Fruit fly (Drosophila melanogaster) whole organism, wandering third instar larva: Measurements from ENCODE around the gene MED6.

Experiments used
- Abd-B ChIP-seq: fragments of >200 bp; optimal IDR thresholded peaks from 2 replicates; lab custom pipeline; 2017; ENCODE audit warnings: missing biosample characterization, missing genetic modification characterization
- CG32264 ChIP-seq: fragments of 200-800 bp; sonication (Bioruptor generic); optimal IDR thresholded peaks from 2 replicates; lab custom pipeline; 2016; ENCODE audit warnings: missing biosample characterization, missing genetic modification characterization
- CG9705 ChIP-seq: fragments of 200-800 bp; sonication (Bioruptor generic); optimal IDR thresholded peaks from 2 replicates; lab custom pipeline; 2018; ENCODE audit warnings: missing biosample characterization, mild to moderate bottlenecking, missing genetic modification characterization
- CrebA ChIP-seq: fragments of 200-800 bp; sonication (Bioruptor generic); optimal IDR thresholded peaks from 2 replicates; lab custom pipeline; 2016; ENCODE audit warnings: missing biosample characterization, mild to moderate bottlenecking, missing genetic modification characterization, borderline replicate concordance
- Dfd ChIP-seq: fragments of >200 bp; optimal IDR thresholded peaks from 2 replicates; lab custom pipeline; 2017; ENCODE audit warnings: missing biosample characterization, missing genetic modification characterization
- Dif ChIP-seq: fragments of 200-275, 200-300 bp; sonication (Bioruptor generic); optimal IDR thresholded peaks from 2 replicates; lab custom pipeline; 2018; ENCODE audit warnings: missing biosample characterization, missing genetic modification characterization; ENCODE audit not compliant: partially characterized antibody
- GATAd ChIP-seq: sonication (Bioruptor generic); optimal IDR thresholded peaks from 2 replicates; lab custom pipeline; 2016; ENCODE audit warnings: missing biosample characterization, missing genetic modification characterization
- HLH106 ChIP-seq: fragments of 200-800 bp; optimal IDR thresholded peaks from 3 replicates; lab custom pipeline; 2019; ENCODE audit warnings: missing biosample characterization, mild to moderate bottlenecking, missing genetic modification characterization, moderate library complexity
- Hnf4 ChIP-seq: fragments of 200-800 bp; sonication (Bioruptor generic); optimal IDR thresholded peaks from 2 replicates; lab custom pipeline; 2016; ENCODE audit warnings: missing biosample characterization, mild to moderate bottlenecking, missing genetic modification characterization
- Hr78 ChIP-seq: fragments of >200 bp; optimal IDR thresholded peaks from 2 replicates; lab custom pipeline; 2017; ENCODE audit warnings: missing biosample characterization, missing genetic modification characterization
- Hr83 ChIP-seq: fragments of 200-300 bp; sonication (Bioruptor generic); optimal IDR thresholded peaks from 2 replicates; lab custom pipeline; 2016; ENCODE audit warnings: missing biosample characterization, mild to moderate bottlenecking, missing genetic modification characterization, moderate library complexity; ENCODE audit not compliant: poor library complexity, severe bottlenecking
- Jra ChIP-seq: sonication (Bioruptor generic); optimal IDR thresholded peaks from 2 replicates; lab custom pipeline; 2016; ENCODE audit warnings: missing biosample characterization, missing genetic modification characterization
- Mio ChIP-seq: sonication (Bioruptor generic); optimal IDR thresholded peaks from 2 replicates; lab custom pipeline; 2016; ENCODE audit warnings: missing biosample characterization, missing genetic modification characterization
- Myc ChIP-seq: fragments of >200 bp; optimal IDR thresholded peaks from 2 replicates; lab custom pipeline; 2017
- N ChIP-seq: fragments of >200 bp; optimal IDR thresholded peaks from 2 replicates; lab custom pipeline; 2018; ENCODE audit warnings: missing biosample characterization, missing external identifiers, missing genetic modification characterization
- OdsH ChIP-seq: fragments of 200-800 bp; sonication (Bioruptor generic); optimal IDR thresholded peaks from 2 replicates; lab custom pipeline; 2016; ENCODE audit warnings: missing biosample characterization, mild to moderate bottlenecking, missing genetic modification characterization
- Rel ChIP-seq, 2 experiments: fragments of 200-800 bp; sonication (Bioruptor generic) in 1 of 2; optimal IDR thresholded peaks; 2 replicates in 1 of 2; 3 replicates in 1 of 2; lab custom pipeline; 2016 to 2019; ENCODE audit warnings: mild to moderate bottlenecking in 2 of 2, missing biosample characterization in 2 of 2, missing genetic modification characterization in 2 of 2, moderate library complexity in 1 of 2
- Sp1 ChIP-seq: fragments of 200-800 bp; sonication (Bioruptor generic); optimal IDR thresholded peaks from 3 replicates; lab custom pipeline; 2019; ENCODE audit warnings: missing biosample characterization, mild to moderate bottlenecking, missing genetic modification characterization, moderate library complexity
- Vsx2 ChIP-seq: fragments of 200-300, 225-300 bp; sonication (Bioruptor generic); optimal IDR thresholded peaks from 2 replicates; lab custom pipeline; 2018; ENCODE audit warnings: missing biosample characterization, missing genetic modification characterization; ENCODE audit not compliant: partially characterized antibody
- br ChIP-seq: fragments of 200-800 bp; sonication (Bioruptor generic); optimal IDR thresholded peaks from 2 replicates; lab custom pipeline; 2016; ENCODE audit warnings: missing biosample characterization, missing genetic modification characterization
- brk ChIP-seq: fragments of 200-800 bp; sonication (Bioruptor generic); optimal IDR thresholded peaks from 2 replicates; lab custom pipeline; 2016; ENCODE audit warnings: missing biosample characterization, mild to moderate bottlenecking, missing genetic modification characterization
- dl ChIP-seq, 2 experiments: fragments of 175-275, 200-275 bp in 1 of 2; fragments of 200-275 bp in 1 of 2; sonication (Bioruptor generic); optimal IDR thresholded peaks; lab custom pipeline; 2018; ENCODE audit warnings: mild to moderate bottlenecking in 2 of 2, missing biosample characterization in 2 of 2, missing genetic modification characterization in 2 of 2, moderate library complexity in 2 of 2; ENCODE audit not compliant: partially characterized antibody in 2 of 2, insufficient read depth in 1 of 2
- dmrt93B ChIP-seq: fragments of 200-800 bp; sonication (Bioruptor generic); optimal IDR thresholded peaks from 2 replicates; lab custom pipeline; 2018; ENCODE audit warnings: missing biosample characterization, mild to moderate bottlenecking, missing genetic modification characterization
- dsf ChIP-seq: sonication (Bioruptor generic); optimal IDR thresholded peaks from 2 replicates; lab custom pipeline; 2016; ENCODE audit warnings: missing biosample characterization, missing genetic modification characterization, borderline replicate concordance
- ey ChIP-seq: fragments of 200-800 bp; sonication (Bioruptor generic); optimal IDR thresholded peaks from 2 replicates; lab custom pipeline; 2016; ENCODE audit warnings: missing biosample characterization, missing genetic modification characterization
- foxo ChIP-seq, 2 experiments: fragments of 200-800 bp; sonication (Bioruptor generic); optimal IDR thresholded peaks; 2 replicates in 1 of 2; 3 replicates in 1 of 2; lab custom pipeline; 2016 to 2017; ENCODE audit warnings: missing biosample characterization in 2 of 2, missing genetic modification characterization in 2 of 2
- h ChIP-seq: fragments of 200-800 bp; sonication (Bioruptor generic); optimal IDR thresholded peaks from 3 replicates; lab custom pipeline; 2016; ENCODE audit warnings: missing biosample characterization, mild to moderate bottlenecking, missing genetic modification characterization
- jim ChIP-seq: fragments of 175-275, 200-325 bp; sonication (Bioruptor generic); optimal IDR thresholded peaks from 2 replicates; lab custom pipeline; 2016; ENCODE audit warnings: missing biosample characterization, mild to moderate bottlenecking, missing genetic modification characterization
- lola ChIP-seq: fragments of >200 bp; optimal IDR thresholded peaks from 2 replicates; lab custom pipeline; 2017; ENCODE audit warnings: missing biosample characterization, missing genetic modification characterization
- pan ChIP-seq: fragments of >200 bp; optimal IDR thresholded peaks from 2 replicates; lab custom pipeline; 2017
- psq ChIP-seq: fragments of 200-800 bp; sonication (Bioruptor generic); optimal IDR thresholded peaks from 3 replicates; lab custom pipeline; 2017; ENCODE audit warnings: missing biosample characterization, mild to moderate bottlenecking, missing genetic modification characterization, moderate library complexity
- rgr ChIP-seq: fragments of 200-800 bp; sonication (Bioruptor generic); optimal IDR thresholded peaks from 3 replicates; lab custom pipeline; 2016; ENCODE audit warnings: missing biosample characterization, mild to moderate bottlenecking, missing genetic modification characterization
- sage ChIP-seq: fragments of 200-800 bp; sonication (Bioruptor generic); optimal IDR thresholded peaks from 2 replicates; lab custom pipeline; 2016; ENCODE audit warnings: missing biosample characterization, mild to moderate bottlenecking, missing genetic modification characterization
- sv ChIP-seq: fragments of 200-800 bp; sonication (Bioruptor generic); optimal IDR thresholded peaks from 3 replicates; lab custom pipeline; 2016; ENCODE audit warnings: missing biosample characterization, missing genetic modification characterization
- usp ChIP-seq: fragments of >200 bp; optimal IDR thresholded peaks from 2 replicates; lab custom pipeline; 2017; ENCODE audit warnings: missing biosample characterization, missing genetic modification characterization
- woc ChIP-seq: sonication (Bioruptor generic); optimal IDR thresholded peaks from 2 replicates; lab custom pipeline; 2016; ENCODE audit warnings: missing biosample characterization, mild to moderate bottlenecking, missing genetic modification characterization

The MED6 gene

dm6 chr3R:9747875-9747899 lies 21.1 kb downstream of the MED6 start, which contains the start of gene PpD3:
PpD3 (plus strand) TSS chr3R:9747875.
- TF ChIP-seq dsf (GFP tag; lab: Kevin White, UChicago) (no peak), HLH106 (no peak), foxo (GFP tag; optimal IDR thresholded peaks at IDR 0.05; lab: Kevin White, UChicago) (no peak), rgr (GFP tag; lab: Kevin White, UChicago) (no peak), woc (no peak), Rel (GFP tag; optimal IDR thresholded peaks at IDR 0.05; lab: Kevin White, UChicago) (no peak), Rel (tag; optimal IDR thresholded peaks at IDR 0.05; lab: Kevin White, UChicago) (no peak), jim (GFP tag; lab: Kevin White, UChicago) (no peak), Hr83 (no peak), psq (GFP tag; lab: Kevin White, UChicago) (no peak), Sp1 (GFP tag; lab: Kevin White, UChicago) (no peak), lola (GFP tag; lab: Kevin White, UChicago) (no peak), dmrt93B (GFP tag; lab: Kevin White, UChicago) (no peak), CG32264 (GFP tag; lab: Kevin White, UChicago) (no peak), sv (GFP tag; lab: Kevin White, UChicago) (no peak), Hr78 (no peak)

DNA sequence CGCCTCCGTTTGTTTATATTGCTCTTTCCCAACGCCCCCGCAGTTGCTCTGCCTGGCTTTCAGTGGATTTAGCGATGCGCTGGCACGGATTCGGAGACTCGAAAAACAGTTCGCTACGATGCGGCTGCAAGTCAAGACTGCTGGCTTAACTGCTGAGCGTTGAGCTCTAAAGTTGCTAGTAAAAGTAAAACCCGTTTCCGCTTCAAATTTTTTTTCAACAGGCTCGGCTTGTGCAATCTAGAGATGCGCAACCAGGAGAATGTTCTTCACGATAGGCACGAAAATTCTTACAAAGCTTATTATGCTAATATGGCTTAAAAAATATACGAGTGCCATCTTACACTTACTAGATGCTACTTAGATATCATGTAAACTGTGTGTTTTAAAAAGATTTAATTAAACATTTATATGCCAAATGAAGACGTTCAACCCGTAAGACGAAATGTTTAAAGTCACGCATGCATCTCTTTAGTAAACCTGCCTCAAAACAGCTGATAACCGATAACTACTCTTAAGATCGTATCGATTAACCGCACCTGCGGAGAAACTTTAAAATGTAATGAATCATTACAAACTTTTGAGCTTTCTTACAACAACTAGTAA lies 21.4 kb downstream of the MED6 start, which contains the start of gene CG12948:
CG12948 (minus strand) TSS at position 473 of the 603 bp plus-strand sequence.
- TF ChIP-seq CG9705 (GFP tag; lab: Kevin White, UChicago) (peak; percentile 74), Hr83 (no peak), CrebA (GFP tag; lab: Kevin White, UChicago) (no peak), Dfd (GFP tag; lab: Kevin White, UChicago) (no peak), GATAd (GFP tag; lab: Kevin White, UChicago) (no peak), h (GFP tag; lab: Kevin White, UChicago) (no peak), br (GFP tag; lab: Kevin White, UChicago) (peak; percentile 80), psq (GFP tag; lab: Kevin White, UChicago) (peak; percentile 53), Dif (GFP tag; lab: Kevin White, UChicago) (peak; percentile 17), Rel (GFP tag; optimal IDR thresholded peaks at IDR 0.05; lab: Kevin White, UChicago) (no peak), Rel (tag; optimal IDR thresholded peaks at IDR 0.05; lab: Kevin White, UChicago) (peak; percentile 65), Vsx2 (no peak), Hnf4 (GFP tag; lab: Kevin White, UChicago) (no peak), brk (GFP tag; lab: Kevin White, UChicago) (no peak), Jra (no peak), HLH106 (peak; percentile 79), Mio (no peak), ey (GFP tag; lab: Kevin White, UChicago) (peak; percentile 51), sv (GFP tag; lab: Kevin White, UChicago) (peak; percentile 55), sage (no peak), foxo (GFP tag; optimal IDR thresholded peaks at IDR 0.05; lab: Kevin White, UChicago) (peak in 1 of 2 experiments; percentile 32), rgr (GFP tag; lab: Kevin White, UChicago) (peak; percentile 73), usp (GFP tag; lab: Kevin White, UChicago) (no peak), woc (peak; percentile 96), OdsH (GFP tag; lab: Kevin White, UChicago) (peak; percentile 55), Abd-B (GFP tag; lab: Kevin White, UChicago) (no peak), pan (lab: Kevin White, UChicago) (no peak), dsf (GFP tag; lab: Kevin White, UChicago) (peak; percentile 10), Sp1 (GFP tag; lab: Kevin White, UChicago) (peak; percentile 76), dl (GFP tag; optimal IDR thresholded peaks at IDR 0.05; lab: Kevin White, UChicago; ENCODE audit: insufficient read depth in 1 of 2, partially characterized antibody in 2 of 2) (no peak), Myc (lab: Kevin White, UChicago) (peak; percentile 50)

- TF ChIP-seq usp (GFP tag; lab: Kevin White, UChicago) (no peak), h (GFP tag; lab: Kevin White, UChicago) (no peak), pan (lab: Kevin White, UChicago) (no peak), dsf (GFP tag; lab: Kevin White, UChicago) (no peak), N (GFP tag; lab: Kevin White, UChicago) (no peak), rgr (GFP tag; lab: Kevin White, UChicago) (no peak), Hr78 (no peak), CG9705 (GFP tag; lab: Kevin White, UChicago) (no peak), Myc (lab: Kevin White, UChicago) (no peak), Dfd (GFP tag; lab: Kevin White, UChicago) (no peak), CrebA (GFP tag; lab: Kevin White, UChicago) (no peak)
Observed at dm6 chr3R:9746267-9746666, 22.5 kb downstream of the MED6 start, which contains the start of gene CG34409. CG34409 (minus strand) TSS chr3R:9746367.
